Worm (Caenorhabditis elegans) whole organism, late embryonic: ENCODE results near the gene F27B3.8.

Source experiments
- F13H6.1 ChIP-seq: sonication (generic microtip); optimal IDR thresholded peaks from 2 replicates; lab custom pipeline; 2016; ENCODE audit warnings: missing genetic modification characterization, missing compliant biosample characterization
- ama-1 ChIP-seq: fragments of 150-350 bp; optimal IDR thresholded peaks from 2 replicates; lab custom pipeline; 2014
- ceh-14 ChIP-seq: sonication (generic microtip); optimal IDR thresholded peaks from 2 replicates; lab custom pipeline; 2016; ENCODE audit warnings: missing genotype, missing genetic modification characterization, missing compliant biosample characterization
- ceh-18 ChIP-seq: sonication (generic microtip); optimal IDR thresholded peaks from 2 replicates; lab custom pipeline; 2016; ENCODE audit warnings: missing genetic modification characterization, missing compliant biosample characterization
- ceh-2 ChIP-seq: sonication (generic microtip); optimal IDR thresholded peaks from 2 replicates; lab custom pipeline; 2016; ENCODE audit warnings: missing genotype, missing genetic modification characterization, missing compliant biosample characterization
- ceh-31 ChIP-seq: sonication (generic microtip); optimal IDR thresholded peaks from 2 replicates; lab custom pipeline; 2016; ENCODE audit warnings: missing genetic modification characterization, missing compliant biosample characterization
- ceh-34 ChIP-seq: sonication (generic microtip); optimal IDR thresholded peaks from 2 replicates; lab custom pipeline; 2016; ENCODE audit warnings: mild to moderate bottlenecking, missing genetic modification characterization, missing compliant biosample characterization
- ceh-6 ChIP-seq: fragments of 200-800 bp; sonication (Bioruptor generic); optimal IDR thresholded peaks from 2 replicates; lab custom pipeline; 2018; ENCODE audit warnings: mild to moderate bottlenecking, missing genetic modification characterization, missing compliant biosample characterization
- che-1 ChIP-seq: sonication (generic microtip); optimal IDR thresholded peaks from 2 replicates; lab custom pipeline; 2016; ENCODE audit warnings: mild to moderate bottlenecking, missing genetic modification characterization, missing compliant biosample characterization
- dmd-4 ChIP-seq: sonication (generic microtip); optimal IDR thresholded peaks from 2 replicates; lab custom pipeline; 2016; ENCODE audit warnings: borderline replicate concordance, missing genetic modification characterization, missing compliant biosample characterization
- dve-1 ChIP-seq: sonication (generic microtip); optimal IDR thresholded peaks from 2 replicates; lab custom pipeline; 2017; ENCODE audit warnings: antibody characterized with exemption, mild to moderate bottlenecking, missing genetic modification characterization, missing compliant biosample characterization
- eyg-1 ChIP-seq: sonication (generic microtip); optimal IDR thresholded peaks from 2 replicates; lab custom pipeline; 2016; ENCODE audit warnings: missing genotype, missing genetic modification characterization, missing compliant biosample characterization
- fax-1 ChIP-seq: sonication (generic microtip); optimal IDR thresholded peaks from 2 replicates; lab custom pipeline; 2016; ENCODE audit warnings: missing genotype, missing genetic modification characterization, missing compliant biosample characterization
- fkh-10 ChIP-seq: fragments of 150-350 bp; optimal IDR thresholded peaks from 2 replicates; lab custom pipeline; 2014; ENCODE audit warnings: missing biosample characterization, missing genetic modification reagents, missing genetic modification characterization
- gmeb-2 ChIP-seq: sonication (generic microtip); optimal IDR thresholded peaks from 2 replicates; lab custom pipeline; 2016; ENCODE audit warnings: missing genetic modification characterization, inconsistent platforms, missing compliant biosample characterization
- hlh-13 ChIP-seq: fragments of 200-800 bp; sonication (Bioruptor generic); optimal IDR thresholded peaks from 2 replicates; lab custom pipeline; 2018; ENCODE audit warnings: mild to moderate bottlenecking, missing genetic modification characterization, missing compliant biosample characterization
- hlh-30 ChIP-seq: sonication (generic microtip); optimal IDR thresholded peaks from 2 replicates; lab custom pipeline; 2017; ENCODE audit warnings: antibody characterized with exemption, missing genetic modification characterization, missing compliant biosample characterization; ENCODE audit not compliant: insufficient read depth
- hlh-6 ChIP-seq: sonication (generic microtip); optimal IDR thresholded peaks from 2 replicates; lab custom pipeline; 2016; ENCODE audit warnings: missing genotype, missing genetic modification characterization, missing compliant biosample characterization
- hlh-8 ChIP-seq: sonication (generic microtip); optimal IDR thresholded peaks from 2 replicates; lab custom pipeline; 2016; ENCODE audit warnings: missing genotype, missing genetic modification characterization, missing compliant biosample characterization
- lin-11 ChIP-seq: fragments of 200-800 bp; sonication (Bioruptor generic); optimal IDR thresholded peaks from 2 replicates; lab custom pipeline; 2018; ENCODE audit warnings: mild to moderate bottlenecking, missing genetic modification characterization, missing compliant biosample characterization
- mec-3 ChIP-seq: sonication (generic microtip); optimal IDR thresholded peaks from 2 replicates; lab custom pipeline; 2016; ENCODE audit warnings: borderline replicate concordance, missing genetic modification characterization, missing compliant biosample characterization
- nfya-1 ChIP-seq: sonication (generic microtip); optimal IDR thresholded peaks from 2 replicates; lab custom pipeline; 2017; ENCODE audit warnings: missing genetic modification characterization, mild to moderate bottlenecking, missing compliant biosample characterization, antibody characterized with exemption, moderate library complexity
- nhr-11 ChIP-seq: fragments of 150-350 bp; optimal IDR thresholded peaks from 2 replicates; lab custom pipeline; 2014; ENCODE audit warnings: missing biosample characterization, missing genetic modification characterization
- nhr-232 ChIP-seq: sonication (generic microtip); optimal IDR thresholded peaks from 2 replicates; lab custom pipeline; 2016; ENCODE audit warnings: missing genetic modification characterization, missing compliant biosample characterization
- npax-4 ChIP-seq: sonication (generic microtip); optimal IDR thresholded peaks from 2 replicates; lab custom pipeline; 2016; ENCODE audit warnings: missing genetic modification characterization, missing compliant biosample characterization
- pha-2 ChIP-seq: sonication (generic microtip); optimal IDR thresholded peaks from 2 replicates; lab custom pipeline; 2017; ENCODE audit warnings: mild to moderate bottlenecking, missing genetic modification characterization, missing compliant biosample characterization
- pros-1 ChIP-seq: fragments of 150-350 bp; optimal IDR thresholded peaks from 2 replicates; lab custom pipeline; 2014; ENCODE audit warnings: missing biosample characterization, missing genetic modification reagents, missing genetic modification characterization
- rnt-1 ChIP-seq: sonication (generic microtip); optimal IDR thresholded peaks from 2 replicates; lab custom pipeline; 2016; ENCODE audit warnings: missing genetic modification characterization, missing compliant biosample characterization
- sdc-2 ChIP-seq: sonication (generic microtip); optimal IDR thresholded peaks from 2 replicates; lab custom pipeline; 2016; ENCODE audit warnings: missing genotype, missing genetic modification characterization, missing compliant biosample characterization
- sox-4 ChIP-seq: sonication (generic microtip); optimal IDR thresholded peaks from 2 replicates; lab custom pipeline; 2017; ENCODE audit warnings: mild to moderate bottlenecking, missing genetic modification characterization, inconsistent platforms, missing compliant biosample characterization
- syd-9 ChIP-seq: sonication (generic microtip); optimal IDR thresholded peaks from 2 replicates; lab custom pipeline; 2016; ENCODE audit warnings: mild to moderate bottlenecking, missing genetic modification characterization, moderate library complexity, missing compliant biosample characterization
- tbx-2 ChIP-seq: sonication (generic microtip); optimal IDR thresholded peaks from 2 replicates; lab custom pipeline; 2016; ENCODE audit warnings: missing genetic modification characterization, missing compliant biosample characterization
- ttx-3 ChIP-seq: sonication (generic microtip); optimal IDR thresholded peaks from 2 replicates; lab custom pipeline; 2016; ENCODE audit warnings: missing genetic modification reagents, missing genetic modification characterization, missing compliant biosample characterization
- unc-42 ChIP-seq: sonication (generic microtip); optimal IDR thresholded peaks from 2 replicates; lab custom pipeline; 2016; ENCODE audit warnings: missing genotype, missing genetic modification characterization, missing compliant biosample characterization
- unc-55 ChIP-seq: sonication (generic microtip); optimal IDR thresholded peaks from 2 replicates; lab custom pipeline; 2017; ENCODE audit warnings: missing biosample characterization, missing genetic modification reagents, missing genetic modification characterization

F27B3.8 gene

DNA sequence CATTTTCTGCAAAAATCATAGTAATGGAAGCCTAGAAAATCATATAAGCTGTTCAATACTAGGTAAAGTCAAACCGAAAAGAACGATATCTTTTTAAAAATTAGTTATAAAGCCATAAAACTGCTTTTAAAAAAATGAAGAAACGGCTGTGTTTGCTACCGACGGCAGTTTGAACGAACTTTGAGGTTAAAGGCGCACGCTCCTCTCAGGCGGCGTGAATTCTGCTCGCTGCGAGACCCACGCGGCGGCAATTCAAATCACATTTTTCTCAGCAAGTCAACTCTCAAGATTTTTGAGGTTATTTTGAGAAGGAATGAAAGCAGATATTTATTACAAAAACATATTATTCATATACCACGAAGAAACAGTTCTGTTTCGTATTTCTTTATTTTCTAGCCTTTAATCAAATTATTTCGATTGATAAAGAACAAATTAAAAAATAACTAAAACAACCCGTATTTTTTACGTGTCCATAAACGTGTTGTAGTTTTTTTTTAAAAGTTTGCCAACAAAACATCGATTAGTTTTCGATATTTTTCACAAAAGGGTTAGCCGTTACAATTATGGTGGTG lies 28.7 kb downstream of the F27B3.8 start, which contains the start of the genes mdh-2 and F20H11.4:
TSS of gene mdh-2 (minus strand) at position 6 of the 572 bp plus-strand sequence.
TSS of gene F20H11.4 (plus strand) at position 522 of the 572 bp plus-strand sequence.
- TF ChIP-seq tbx-2 (tag; lab: Kevin White, UChicago) (peak; percentile 33), ceh-18 (peak; percentile 2), dve-1 (tag; lab: Kevin White, UChicago) (peak; percentile 50), lin-11 (tag; lab: Kevin White, UChicago) (no peak), ceh-6 (no peak), nhr-232 (tag; lab: Kevin White, UChicago) (no peak), ceh-34 (tag; lab: Kevin White, UChicago) (no peak), unc-42 (peak; percentile 13), nfya-1 (peak; percentile 56), unc-55 (GFP tag; lab: Kevin White, UChicago) (peak; percentile 2)

DNA sequence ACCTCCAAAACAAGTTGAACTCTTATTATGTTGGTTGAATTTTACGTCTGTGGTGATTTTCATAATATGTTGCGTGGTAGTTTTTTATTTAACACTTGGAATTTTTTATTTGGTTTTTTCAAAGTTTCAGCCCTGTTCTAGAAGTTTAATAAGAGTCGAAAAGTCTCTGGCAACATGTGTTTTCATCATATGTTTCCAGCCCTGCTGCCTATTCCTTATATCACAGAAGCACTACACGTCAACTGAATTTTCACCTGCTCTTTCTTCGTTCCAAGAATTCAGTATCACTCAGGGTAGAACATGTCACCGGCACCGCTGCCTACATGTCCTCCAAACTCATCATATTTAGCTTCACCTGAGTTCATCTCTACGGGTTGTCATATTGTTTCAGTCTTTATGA lies 31.0 kb downstream of the F27B3.8 start, which contains the start of gene srh-40:
TSS of gene srh-40 (plus strand) at position 301 of the 400 bp plus-strand sequence.
- TF ChIP-seq ceh-2 = no peak
- no peak for TF ChIP-seq fkh-10 (GFP tag; lab: Kevin White, UChicago)
- no peak for TF ChIP-seq hlh-8 (tag; lab: Kevin White, UChicago)
- TF ChIP-seq sdc-2 = no peak
- no peak for TF ChIP-seq hlh-30
- TF ChIP-seq hlh-13 (GFP tag; lab: Kevin White, UChicago) = no peak
- TF ChIP-seq tbx-2 (tag; lab: Kevin White, UChicago) = no peak
- TF ChIP-seq nfya-1 = no peak
- TF ChIP-seq ceh-31 = no peak
- no peak for TF ChIP-seq ceh-34 (tag; lab: Kevin White, UChicago)
- TF ChIP-seq dmd-4 (tag; lab: Kevin White, UChicago) = no peak
- TF ChIP-seq unc-55 (GFP tag; lab: Kevin White, UChicago) = no peak
- TF ChIP-seq hlh-6 (tag; lab: Kevin White, UChicago) = no peak
- TF ChIP-seq ceh-18 = no peak

DNA sequence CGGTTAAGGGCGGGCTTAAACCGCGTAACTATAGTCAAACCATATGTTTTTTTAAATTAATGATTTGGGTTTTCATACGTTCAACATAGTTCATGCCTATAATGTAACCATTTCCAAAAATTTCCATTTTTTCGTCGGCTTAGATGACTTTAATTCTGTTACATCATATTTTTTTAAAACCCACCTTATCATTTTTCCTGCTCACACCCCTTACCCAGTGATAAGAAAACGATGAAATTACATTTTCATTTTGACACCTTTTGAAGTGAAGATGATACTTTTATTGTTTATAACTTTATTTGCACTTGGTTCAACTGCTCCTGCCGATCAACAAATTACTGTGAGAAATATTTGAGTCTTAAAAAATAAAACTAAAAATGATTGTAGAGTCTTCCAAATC lies 32.8 kb downstream of the F27B3.8 start, which contains the start of gene ctsa-4.2:
TSS of gene ctsa-4.2 (plus strand) at position 247 of the 400 bp plus-strand sequence.
- TF ChIP-seq mec-3 (tag; lab: Kevin White, UChicago) (no peak), che-1 (tag; lab: Kevin White, UChicago) (no peak), fkh-10 (GFP tag; lab: Kevin White, UChicago) (no peak), nhr-11 (tag; lab: Kevin White, UChicago) (no peak), ama-1 (no peak), ttx-3 (no peak), tbx-2 (tag; lab: Kevin White, UChicago) (no peak), ceh-34 (tag; lab: Kevin White, UChicago) (no peak), syd-9 (tag; lab: Kevin White, UChicago) (no peak), unc-42 (no peak), dve-1 (tag; lab: Kevin White, UChicago) (no peak), fax-1 (tag; lab: Kevin White, UChicago) (no peak), ceh-18 (no peak), sox-4 (tag; lab: Kevin White, UChicago) (no peak), nfya-1 (no peak), npax-4 (tag; lab: Kevin White, UChicago) (no peak)

DNA sequence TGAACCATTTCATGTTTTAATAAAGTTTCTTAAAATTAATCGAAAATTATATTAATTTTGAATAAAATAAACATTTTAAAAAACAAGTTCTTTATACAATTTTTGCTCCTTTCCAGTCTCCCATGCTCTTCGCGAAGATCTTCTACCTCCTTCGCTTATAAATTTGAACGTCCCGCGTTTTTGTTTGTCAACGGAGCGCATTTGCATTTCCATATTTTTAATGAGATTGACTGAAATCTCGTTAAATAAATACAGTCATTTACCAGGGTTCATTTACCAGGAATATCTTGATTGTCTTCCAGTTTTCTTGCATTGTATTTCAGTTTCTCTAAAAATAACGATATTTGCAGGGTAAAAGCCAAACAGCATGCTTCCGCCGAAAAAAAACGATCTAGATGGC lies 35.6 kb downstream of the F27B3.8 start, which contains the start of gene cmtr-2:
TSS of gene cmtr-2 (plus strand) at position 351 of the 400 bp plus-strand sequence.
- TF ChIP-seq nfya-1 (peak; percentile 29), pha-2 (tag; lab: Kevin White, UChicago) (peak; percentile 1), ceh-14 (peak; percentile 17), unc-42 (peak; percentile 84), rnt-1 (tag; lab: Kevin White, UChicago) (no peak), gmeb-2 (tag; lab: Kevin White, UChicago) (no peak)

DNA sequence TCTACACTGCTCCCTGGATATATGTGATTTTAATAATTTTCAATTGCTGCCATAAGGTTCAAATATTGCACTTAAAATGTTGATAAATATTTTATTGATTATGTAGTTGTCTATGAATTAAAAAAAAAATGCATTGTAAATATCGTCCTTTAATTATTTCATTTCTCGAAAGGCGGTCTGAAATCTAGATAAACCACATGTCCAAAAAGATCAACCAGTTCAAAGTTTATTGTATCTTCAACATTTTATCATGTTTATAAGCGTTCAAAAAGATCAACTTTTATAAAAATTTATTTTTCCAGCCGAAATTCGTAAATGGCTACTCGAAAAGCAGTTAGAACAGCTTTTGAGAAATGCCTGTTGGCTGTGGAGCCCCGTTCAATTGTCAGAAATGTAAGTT lies 40.5 kb downstream of the F27B3.8 start, which contains the start of gene C13B9.2:
TSS of gene C13B9.2 (plus strand) at position 301 of the 400 bp plus-strand sequence.
- no peak for TF ChIP-seq eyg-1 (tag; lab: Kevin White, UChicago)
- TF ChIP-seq ama-1 = no peak
- TF ChIP-seq F13H6.1 (tag; lab: Kevin White, UChicago) = no peak
- no peak for TF ChIP-seq pros-1 (tag; lab: Kevin White, UChicago)
- TF ChIP-seq ceh-14 = no peak
- TF ChIP-seq mec-3 (tag; lab: Kevin White, UChicago) = no peak
